Fruit fly (Drosophila melanogaster) whole organism, embryonic: ENCODE measurements around the gene CG15916.
A peak's percentile ranks its signal among the peaks of the same experiment; 100 is the strongest.

Experiments
- CG10462 ChIP-seq: fragments of 200-800 bp; sonication (Bioruptor generic); optimal IDR thresholded peaks from 2 replicates; lab custom pipeline; 2016; ENCODE audit warnings: missing biosample characterization, missing genetic modification characterization
- CG12104 ChIP-seq: fragments of 200-800 bp; sonication (Bioruptor generic); optimal IDR thresholded peaks from 3 replicates; lab custom pipeline; 2016; ENCODE audit warnings: missing biosample characterization, missing genetic modification characterization
- CG13296 ChIP-seq: fragments of 200-800 bp; sonication (Bioruptor generic); optimal IDR thresholded peaks from 3 replicates; lab custom pipeline; 2018; ENCODE audit warnings: missing biosample characterization, mild to moderate bottlenecking, missing genetic modification characterization
- CG13775 ChIP-seq: fragments of 200-800 bp; sonication (Bioruptor generic); optimal IDR thresholded peaks from 3 replicates; lab custom pipeline; 2017; ENCODE audit warnings: missing biosample characterization, mild to moderate bottlenecking, missing genetic modification characterization
- CG1602 ChIP-seq: fragments of 200-800 bp; sonication (Bioruptor generic); optimal IDR thresholded peaks from 3 replicates; lab custom pipeline; 2016; ENCODE audit warnings: missing biosample characterization, missing genetic modification characterization
- CG16815 ChIP-seq: fragments of 200-800 bp; sonication (Bioruptor generic); optimal IDR thresholded peaks from 3 replicates; lab custom pipeline; 2017; ENCODE audit warnings: missing biosample characterization, mild to moderate bottlenecking, missing genetic modification characterization
- CG17361 ChIP-seq: fragments of 200-800 bp; sonication (Bioruptor generic); IDR thresholded peaks from 3 replicates; pipeline ENCODE4 v1.3.6; 2022; ENCODE audit warnings: missing biosample characterization, missing genetic modification characterization
- CG17385 ChIP-seq: fragments of 200-800 bp; sonication (Bioruptor generic); optimal IDR thresholded peaks from 3 replicates; lab custom pipeline; 2018; ENCODE audit warnings: missing biosample characterization, mild to moderate bottlenecking, missing genetic modification characterization
- CG2678 ChIP-seq: fragments of 200-800 bp; sonication (Bioruptor generic); optimal IDR thresholded peaks from 3 replicates; lab custom pipeline; 2019; ENCODE audit warnings: missing biosample characterization, mild to moderate bottlenecking, missing genetic modification characterization, moderate library complexity
- CG2875 ChIP-seq: fragments of 200-800 bp; sonication (Bioruptor generic); optimal IDR thresholded peaks from 2 replicates; lab custom pipeline; 2017; ENCODE audit warnings: missing biosample characterization, mild to moderate bottlenecking, missing genetic modification characterization, missing genetic modification reagents
- CG3163 ChIP-seq: fragments of 200-800 bp; sonication (Bioruptor generic); optimal IDR thresholded peaks from 3 replicates; lab custom pipeline; 2016; ENCODE audit warnings: missing biosample characterization, missing genetic modification characterization
- CG3726 ChIP-seq: fragments of 200-800 bp; sonication (Bioruptor generic); IDR thresholded peaks from 3 replicates; pipeline ENCODE4, ENCODE4 v1.3.6; 2022; ENCODE audit warnings: missing biosample characterization, missing genetic modification characterization
- CG6813 ChIP-seq: fragments of 200-800 bp; sonication (Bioruptor generic); optimal IDR thresholded peaks from 2 replicates; lab custom pipeline; 2017; ENCODE audit warnings: missing biosample characterization, missing genetic modification characterization, mild to moderate bottlenecking, moderate library complexity, missing genetic modification reagents
- CG8388 ChIP-seq: fragments of 200-800 bp; sonication (Bioruptor generic); optimal IDR thresholded peaks from 2 replicates; lab custom pipeline; 2019; ENCODE audit warnings: missing biosample characterization, mild to moderate bottlenecking, missing genetic modification characterization, moderate library complexity
- Dp ChIP-seq: fragments of 200-800 bp; sonication (Bioruptor generic); optimal IDR thresholded peaks from 2 replicates; lab custom pipeline; 2018; ENCODE audit warnings: missing biosample characterization, mild to moderate bottlenecking, missing genetic modification characterization, moderate library complexity
- Eip74EF ChIP-seq, 2 experiments: fragments of 200-800 bp in 1 of 2; fragments of >200 bp in 1 of 2; sonication (Bioruptor generic) in 1 of 2; optimal IDR thresholded peaks; 2 replicates each; lab custom pipeline; 2017 to 2019; ENCODE audit warnings: missing biosample characterization in 2 of 2, missing genetic modification characterization in 2 of 2, mild to moderate bottlenecking in 1 of 2, moderate library complexity in 1 of 2
- Ets65A ChIP-seq: fragments of 200-800 bp; sonication (Bioruptor generic); peaks from one replicate; lab custom pipeline; 2016; ENCODE audit warnings: missing biosample characterization, missing genetic modification characterization
- HLH54F ChIP-seq: fragments of 200-800 bp; sonication (Bioruptor generic); optimal IDR thresholded peaks from 3 replicates; lab custom pipeline; 2016; ENCODE audit warnings: missing biosample characterization, missing genetic modification characterization
- HmgZ ChIP-seq: fragments of 200-800 bp; sonication (Bioruptor generic); optimal IDR thresholded peaks from 2 replicates; lab custom pipeline; 2018; ENCODE audit warnings: missing biosample characterization, mild to moderate bottlenecking, missing genetic modification characterization
- Hr39 ChIP-seq: fragments of >200 bp; optimal IDR thresholded peaks from 2 replicates; lab custom pipeline; 2017
- Lhr ChIP-seq: fragments of 200-800 bp; sonication (Bioruptor generic); optimal IDR thresholded peaks from 3 replicates; lab custom pipeline; 2017; ENCODE audit warnings: mild to moderate bottlenecking, missing biosample characterization, missing genetic modification reagents, missing genetic modification characterization
- Myb ChIP-seq: fragments of 200-800 bp; sonication (Bioruptor generic); optimal IDR thresholded peaks from 2 replicates; lab custom pipeline; 2016; ENCODE audit warnings: missing biosample characterization, missing genetic modification characterization
- NFAT ChIP-seq: fragments of 200-800 bp; sonication (Bioruptor generic); IDR thresholded peaks from 2 replicates; pipeline ENCODE4 v1.3.6; 2022; ENCODE audit warnings: missing biosample characterization, missing genetic modification characterization
- Oli ChIP-seq: fragments of 200-800 bp; sonication (Bioruptor generic); optimal IDR thresholded peaks from 2 replicates; lab custom pipeline; 2018; ENCODE audit warnings: missing biosample characterization, mild to moderate bottlenecking, missing genetic modification characterization, moderate library complexity
- Ptx1 ChIP-seq: fragments of 200-800 bp; sonication (Bioruptor generic); IDR thresholded peaks from 2 replicates; pipeline ENCODE4 v1.3.6; 2022; ENCODE audit warnings: missing biosample characterization, missing genetic modification characterization
- Scr ChIP-seq: fragments of 200-800 bp; sonication (Bioruptor generic); IDR thresholded peaks from 2 replicates; pipeline ENCODE4 v1.3.6; 2022; ENCODE audit warnings: missing biosample characterization, missing genetic modification characterization; ENCODE audit not compliant: partially characterized antibody
- abd-A ChIP-seq: fragments of 200-800 bp; sonication (Bioruptor generic); optimal IDR thresholded peaks from 3 replicates; lab custom pipeline; 2019; ENCODE audit warnings: missing biosample characterization, mild to moderate bottlenecking, missing genetic modification characterization, moderate library complexity
- amos ChIP-seq: fragments of 200-800 bp; sonication (Bioruptor generic); IDR thresholded peaks from 2 replicates; pipeline ENCODE4 v1.3.6; 2022; ENCODE audit warnings: missing biosample characterization, missing genetic modification characterization; ENCODE audit not compliant: partially characterized antibody
- ap ChIP-seq: fragments of 200-800 bp; sonication (Bioruptor generic); IDR thresholded peaks from 2 replicates; pipeline ENCODE4 v1.3.6; 2022; ENCODE audit warnings: missing biosample characterization, missing genetic modification characterization
- bsh ChIP-seq, 2 experiments: fragments of 200-800 bp; sonication (Bioruptor generic); optimal IDR thresholded peaks; 2 replicates each; lab custom pipeline; 2017 to 2018; ENCODE audit warnings: mild to moderate bottlenecking in 2 of 2, missing biosample characterization in 2 of 2, missing genetic modification characterization in 2 of 2, moderate library complexity in 1 of 2
- chinmo ChIP-seq: fragments of 200-800 bp; sonication (Bioruptor generic); IDR thresholded peaks from 4 replicates; pipeline ENCODE4 v1.3.6; 2022; ENCODE audit warnings: missing biosample characterization, missing genetic modification characterization; ENCODE audit not compliant: partially characterized antibody
- crol ChIP-seq: fragments of 200-800 bp; sonication (Bioruptor generic); IDR thresholded peaks from 2 replicates; pipeline ENCODE4 v1.3.6; 2022; ENCODE audit warnings: missing biosample characterization, missing genetic modification characterization
- crp ChIP-seq, 2 experiments: fragments of 200-800 bp; sonication (Bioruptor generic); optimal IDR thresholded peaks; 2 replicates in 1 of 2; 3 replicates in 1 of 2; lab custom pipeline; 2017; ENCODE audit warnings: missing biosample characterization in 2 of 2, missing genetic modification characterization in 2 of 2, mild to moderate bottlenecking in 1 of 2, moderate library complexity in 1 of 2
- cwo ChIP-seq: fragments of 200-800 bp; sonication (Bioruptor generic); optimal IDR thresholded peaks from 3 replicates; lab custom pipeline; 2017; ENCODE audit warnings: missing biosample characterization, missing genetic modification characterization, mild to moderate bottlenecking, moderate library complexity, missing genetic modification reagents
- disco-r ChIP-seq: fragments of 200-800 bp; sonication (Bioruptor generic); optimal IDR thresholded peaks from 2 replicates; lab custom pipeline; 2016; ENCODE audit warnings: missing biosample characterization, missing genetic modification characterization
- eve ChIP-seq, 2 experiments: fragments of >200 bp; optimal IDR thresholded peaks; 2 replicates each; lab custom pipeline; 2017; ENCODE audit warnings: missing biosample characterization in 2 of 2, missing genetic modification characterization in 2 of 2
- exex ChIP-seq: fragments of 200-800 bp; sonication (Bioruptor generic); optimal IDR thresholded peaks from 4 replicates; lab custom pipeline; 2018; ENCODE audit warnings: missing biosample characterization, mild to moderate bottlenecking, missing genetic modification characterization, moderate library complexity
- gcm ChIP-seq: fragments of 200-800 bp; sonication (Bioruptor generic); optimal IDR thresholded peaks from 2 replicates; lab custom pipeline; 2019; ENCODE audit warnings: missing biosample characterization, mild to moderate bottlenecking, missing genetic modification characterization, moderate library complexity
- gro ChIP-seq: fragments of 200-800 bp; sonication (Bioruptor generic); optimal IDR thresholded peaks from 2 replicates; lab custom pipeline; 2016; ENCODE audit warnings: missing biosample characterization, missing genetic modification characterization
- insv ChIP-seq, 2 experiments: fragments of 200-800 bp; sonication (Bioruptor generic); optimal IDR thresholded peaks; 3 replicates each; lab custom pipeline; 2016 to 2018; ENCODE audit warnings: missing biosample characterization in 2 of 2, missing genetic modification characterization in 2 of 2
- lola ChIP-seq, 3 experiments: fragments of >200 bp in 2 of 3; fragments of 200-800 bp in 1 of 3; sonication (Bioruptor generic) in 1 of 3; optimal IDR thresholded peaks; 2 replicates each; lab custom pipeline; 2017 to 2019; ENCODE audit warnings: missing biosample characterization in 3 of 3, missing genetic modification characterization in 3 of 3, mild to moderate bottlenecking in 1 of 3, moderate library complexity in 1 of 3
- lov ChIP-seq, 2 experiments: fragments of 200-800 bp in 1 of 2; fragments of >200 bp in 1 of 2; sonication (Bioruptor generic) in 1 of 2; IDR thresholded peaks in 1 of 2; optimal IDR thresholded peaks in 1 of 2; 2 replicates in 1 of 2; 3 replicates in 1 of 2; pipeline versions ENCODE4 v1.3.6 to Lab custom; 2017 to 2022; ENCODE audit warnings: missing biosample characterization in 1 of 2, missing genetic modification characterization in 1 of 2
- luna ChIP-seq: fragments of 200-800 bp; sonication (Bioruptor generic); optimal IDR thresholded peaks from 2 replicates; lab custom pipeline; 2016; ENCODE audit warnings: missing biosample characterization, missing genetic modification characterization
- onecut ChIP-seq: fragments of 200-800 bp; sonication (Bioruptor generic); IDR thresholded peaks from 2 replicates; pipeline ENCODE4 v1.3.6; 2022; ENCODE audit warnings: missing biosample characterization, missing genetic modification characterization
- otp ChIP-seq: fragments of 200-800 bp; sonication (Bioruptor generic); IDR thresholded peaks from 3 replicates; pipeline ENCODE4, ENCODE4 v1.3.6; 2022; ENCODE audit warnings: missing biosample characterization, missing genetic modification characterization
- peb ChIP-seq: fragments of 200-800 bp; sonication (Bioruptor generic); IDR thresholded peaks from 2 replicates; pipeline ENCODE4 v1.3.6; 2022; ENCODE audit warnings: missing biosample characterization, missing genetic modification characterization
- pita ChIP-seq: fragments of 200-800 bp; sonication (Bioruptor generic); optimal IDR thresholded peaks from 2 replicates; lab custom pipeline; 2017; ENCODE audit warnings: missing biosample characterization, mild to moderate bottlenecking, missing genetic modification characterization
- tio ChIP-seq: fragments of 200-800 bp; sonication (Bioruptor generic); optimal IDR thresholded peaks from 2 replicates; lab custom pipeline; 2017; ENCODE audit warnings: missing biosample characterization, missing genetic modification characterization, inconsistent platforms
- z ChIP-seq: fragments of 200-800 bp; sonication (Bioruptor generic); IDR thresholded peaks from 3 replicates; pipeline ENCODE4 v1.3.6; 2022; ENCODE audit warnings: missing biosample characterization, missing genetic modification characterization

Gene CG15916

dm6 chrX:15867863-15868262 is 22.5 kb upstream of the CG15916 start, which contains the start of gene Gapdh2 (continued):
- TF ChIP-seq amos (GFP tag; lab: Robert Waterston, UW) (no peak; the same call in 1 of the 2 replicates), NFAT (peak; percentile 98), CG2678 (tag; lab: Kevin White, UChicago) (peak; percentile 100), Dp (peak; percentile 50), peb (peak; percentile 95), Scr (GFP tag; lab: Robert Waterston, UW) (no peak), abd-A (tag; lab: Kevin White, UChicago) (peak; percentile 100), HmgZ (tag; lab: Kevin White, UChicago) (peak; percentile 100), gcm (peak; percentile 99), CG13296 (peak; percentile 100), onecut (peak; percentile 98), CG17361 (GFP tag; lab: Robert Waterston, UW) (peak; percentile 99), CG10462 (peak; percentile 98), CG12104 (GFP tag; lab: Kevin White, UChicago) (peak; percentile 99), CG17385 (GFP tag; lab: Kevin White, UChicago) (peak; percentile 100), Ptx1 (GFP tag; lab: Robert Waterston, UW) (peak; percentile 98), crol (GFP tag; lab: Robert Waterston, UW) (no peak; the same call in 1 of the 2 replicates), CG13775 (GFP tag; lab: Kevin White, UChicago) (peak; percentile 98), insv (GFP tag; optimal IDR thresholded peaks at IDR 0.05; lab: Kevin White, UChicago) (peak; percentile 14 to 91), exex (tag; lab: Kevin White, UChicago) (peak; percentile 100), Eip74EF (GFP tag; optimal IDR thresholded peaks at IDR 0.05; lab: Kevin White, UChicago) (peak in 1 of 2 experiments; percentile 100), cwo (GFP tag; lab: Kevin White, UChicago) (peak; percentile 99), Oli (tag; lab: Kevin White, UChicago) (peak; percentile 99), Hr39 (lab: Kevin White, UChicago) (no peak), ap (GFP tag; lab: Robert Waterston, UW) (peak; percentile 98), Myb (peak; percentile 83), CG8388 (GFP tag; lab: Kevin White, UChicago) (peak; percentile 99), CG3163 (GFP tag; lab: Kevin White, UChicago) (peak; percentile 77), Lhr (GFP tag; lab: Kevin White, UChicago) (peak; percentile 94), CG3726 (GFP tag; lab: Robert Waterston, UW) (peak; percentile 97; the same call in 1 of the 3 replicates), CG1602 (GFP tag; lab: Kevin White, UChicago) (peak; percentile 98), HLH54F (GFP tag; lab: Kevin White, UChicago) (peak; percentile 96), bsh (GFP tag; optimal IDR thresholded peaks at IDR 0.05; lab: Kevin White, UChicago) (peak; percentile 98 to 100), lov (optimal IDR thresholded peaks at IDR 0.05; lab: Kevin White, UChicago) (no peak), lov (GFP tag; IDR thresholded peaks at IDR 0.05; lab: Robert Waterston, UW) (peak; percentile 98; the same call in 2 of the 3 replicates), chinmo (GFP tag; lab: Robert Waterston, UW) (0 out of 4 replicates have a peak, but pooled peaks have one; percentile 46), CG6813 (GFP tag; lab: Kevin White, UChicago) (peak; percentile 100), Ets65A (peak; percentile 96), crp (GFP tag; optimal IDR thresholded peaks at IDR 0.05; lab: Kevin White, UChicago) (peak; percentile 7 to 74), eve (GFP tag; optimal IDR thresholded peaks at IDR 0.05; lab: Kevin White, UChicago) (peak in 1 of 2 experiments; percentile 100), lola (GFP tag; optimal IDR thresholded peaks at IDR 0.05; lab: Kevin White, UChicago) (peak in 1 of 3 experiments; percentile 93), pita (GFP tag; lab: Kevin White, UChicago) (no peak), otp (GFP tag; lab: Robert Waterston, UW) (peak; percentile 99), disco-r (peak; percentile 96), z (GFP tag; lab: Robert Waterston, UW) (peak; percentile 76), CG16815 (GFP tag; lab: Kevin White, UChicago) (peak; percentile 81), gro (GFP tag; lab: Kevin White, UChicago) (peak; percentile 99), tio (GFP tag; lab: Kevin White, UChicago) (peak; percentile 97), luna (peak; percentile 94), CG2875 (GFP tag; lab: Kevin White, UChicago) (peak; percentile 98)
